Worm (Caenorhabditis elegans): ENCODE data around the gene B0035.13.

The B0035.13 gene

ce11 chrIV:11314885-11315284, 8.4 kb upstream of the B0035.13 start, which contains the start of the genes B0035.3, B0035.22 and pfd-4 (continued):
- TF ChIP-seq ZK546.5 (tag; optimal IDR thresholded peaks at IDR 0.05): no peak
- no peak for TF ChIP-seq nhr-6 (tag; optimal IDR thresholded peaks at IDR 0.05)

ce11 chrIV:11313880-11314279, 7.4 kb upstream of the B0035.13 start, which contains the start of gene dnj-2:
Gene dnj-2, minus strand, starts transcription at chrIV:11313980.
- TF ChIP-seq egl-27 (tag; optimal IDR thresholded peaks at IDR 0.05) (no peak), nhr-237 (tag; optimal IDR thresholded peaks at IDR 0.05) (no peak), F13H6.1 (tag; optimal IDR thresholded peaks at IDR 0.05) (no peak), lsy-2 (tag; optimal IDR thresholded peaks at IDR 0.05) (no peak)

ce11 chrIV:11311484-11311883, 5.0 kb upstream of the B0035.13 start:
- no peak for TF ChIP-seq sma-3 (GFP tag; optimal IDR thresholded peaks at IDR 0.05)

- TF ChIP-seq mab-5 (tag; optimal IDR thresholded peaks at IDR 0.05) (no peak), nhr-129 (tag; optimal IDR thresholded peaks at IDR 0.05) (peak; percentile 43), aly-2 (tag; optimal IDR thresholded peaks at IDR 0.05) (no peak), nhr-237 (tag; optimal IDR thresholded peaks at IDR 0.05) (no peak), ztf-4 (tag; optimal IDR thresholded peaks at IDR 0.05) (no peak), ceh-16 (tag; optimal IDR thresholded peaks at IDR 0.05) (no peak), ZK546.5 (tag; optimal IDR thresholded peaks at IDR 0.05) (no peak), lin-39 (tag; optimal IDR thresholded peaks at IDR 0.05) (no peak), C34F6.9 (tag; optimal IDR thresholded peaks at IDR 0.05) (peak; percentile 57), crh-2 (tag; optimal IDR thresholded peaks at IDR 0.05) (peak; percentile 6), sma-9 (GFP tag; optimal IDR thresholded peaks at IDR 0.05) (peak; percentile 27), sma-9 (tag; optimal IDR thresholded peaks at IDR 0.05) (no peak), zag-1 (tag; optimal IDR thresholded peaks at IDR 0.05) (no peak), unc-39 (tag; optimal IDR thresholded peaks at IDR 0.05) (no peak), lin-13 (GFP tag; optimal IDR thresholded peaks at IDR 0.05) (peak; percentile 41), fos-1 (tag; optimal IDR thresholded peaks at IDR 0.05) (peak; percentile 4), mdl-1 (tag; optimal IDR thresholded peaks at IDR 0.05) (no peak), nhr-25 (tag; optimal IDR thresholded peaks at IDR 0.05) (no peak), elt-3 (tag; optimal IDR thresholded peaks at IDR 0.05) (no peak), snpc-4 (tag; optimal IDR thresholded peaks at IDR 0.05) (no peak), unc-55 (GFP tag; optimal IDR thresholded peaks at IDR 0.05) (peak; percentile 56), mbf-1 (tag; optimal IDR thresholded peaks at IDR 0.05) (no peak), blmp-1 (tag; optimal IDR thresholded peaks at IDR 0.05; ENCODE audit: insufficient read depth) (no peak), nhr-6 (tag; optimal IDR thresholded peaks at IDR 0.05) (no peak), elt-1 (tag; optimal IDR thresholded peaks at IDR 0.05) (no peak), nhr-21 (tag; optimal IDR thresholded peaks at IDR 0.05) (no peak), ama-1 (optimal IDR thresholded peaks at IDR 0.05) (no peak), dmd-4 (tag; optimal IDR thresholded peaks at IDR 0.05) (no peak), sem-4 (tag; optimal IDR thresholded peaks at IDR 0.05) (no peak), sma-3 (GFP tag; optimal IDR thresholded peaks at IDR 0.05) (no peak), gmeb-1 (tag; optimal IDR thresholded peaks at IDR 0.05) (no peak), ceh-82 (tag; optimal IDR thresholded peaks at IDR 0.05) (no peak), alr-1 (tag; optimal IDR thresholded peaks at IDR 0.05) (no peak), unc-62 (GFP tag; optimal IDR thresholded peaks at IDR 0.05) (no peak), nhr-11 (tag; optimal IDR thresholded peaks at IDR 0.05) (no peak), skn-1 (tag; optimal IDR thresholded peaks at IDR 0.05) (no peak), ztf-11 (tag; optimal IDR thresholded peaks at IDR 0.05) (no peak), Y55F3AM.14 (GFP tag; optimal IDR thresholded peaks at IDR 0.05) (no peak), nhr-10 (tag; optimal IDR thresholded peaks at IDR 0.05) (no peak), ztf-1 (GFP tag; conservative IDR thresholded peaks at IDR 0.05) (no peak), F13H6.1 (tag; optimal IDR thresholded peaks at IDR 0.05) (peak; percentile 43), nhr-12 (tag; optimal IDR thresholded peaks at IDR 0.05) (no peak), R02D3.7 (tag; optimal IDR thresholded peaks at IDR 0.05) (no peak), egl-27 (tag; optimal IDR thresholded peaks at IDR 0.05) (no peak), nhr-77 (tag; optimal IDR thresholded peaks at IDR 0.05) (no peak), lsy-2 (tag; optimal IDR thresholded peaks at IDR 0.05) (peak in 1 of 2 experiments; percentile 49)
Observed at ce11 chrIV:11310624-11311023, 4.1 kb upstream of the B0035.13 start, which contains the start of gene znf-207. Gene znf-207, plus strand, starts transcription at chrIV:11310972.

All from whole organism, L2 larva.